Fruit fly (Drosophila melanogaster) whole organism, embryonic: Measurements from ENCODE around the gene CG43333.

Source experiments
- Adf1 ChIP-seq: fragments of 200-800 bp; sonication (Bioruptor generic); IDR thresholded peaks from 2 replicates; pipeline ENCODE4 v1.3.6; 2022; ENCODE audit warnings: missing biosample characterization, missing genetic modification characterization
- Blimp-1 ChIP-seq: fragments of 200-800 bp; sonication (Bioruptor generic); optimal IDR thresholded peaks from 3 replicates; lab custom pipeline; 2018; ENCODE audit warnings: missing biosample characterization, missing genetic modification characterization, mild to moderate bottlenecking, moderate library complexity, missing genetic modification reagents
- CG1024 ChIP-seq: fragments of 200-800 bp; sonication (Bioruptor generic); IDR thresholded peaks from 2 replicates; pipeline ENCODE4 v1.3.6; 2022; ENCODE audit warnings: missing biosample characterization, missing genetic modification characterization
- CG11093 ChIP-seq: fragments of 200-800 bp; sonication (Bioruptor generic); IDR thresholded peaks from 3 replicates; pipeline ENCODE4 v1.3.6; 2022; ENCODE audit warnings: missing biosample characterization, missing genetic modification characterization
- CG12104 ChIP-seq: fragments of 200-800 bp; sonication (Bioruptor generic); optimal IDR thresholded peaks from 3 replicates; lab custom pipeline; 2016; ENCODE audit warnings: missing biosample characterization, missing genetic modification characterization
- CG14710 ChIP-seq: fragments of 200-800 bp; sonication (Bioruptor generic); optimal IDR thresholded peaks from 3 replicates; lab custom pipeline; 2019; ENCODE audit warnings: missing biosample characterization, mild to moderate bottlenecking, missing genetic modification characterization, moderate library complexity
- CG17186 ChIP-seq: fragments of 200-800 bp; sonication (Bioruptor generic); optimal IDR thresholded peaks from 3 replicates; lab custom pipeline; 2017; ENCODE audit warnings: missing biosample characterization, missing genetic modification reagents, missing genetic modification characterization
- CG2199 ChIP-seq: fragments of 200-800 bp; sonication (Bioruptor generic); IDR thresholded peaks from 3 replicates; pipeline ENCODE4 v1.3.6; 2022; ENCODE audit warnings: missing biosample characterization, missing genetic modification characterization
- CG2889 ChIP-seq: fragments of 200-800 bp; sonication (Bioruptor generic); IDR thresholded peaks from 3 replicates; pipeline ENCODE4 v1.3.6; 2022; ENCODE audit warnings: missing biosample characterization, missing genetic modification characterization
- CG34422 ChIP-seq: fragments of 200-800 bp; sonication (Bioruptor generic); IDR thresholded peaks from 3 replicates; pipeline ENCODE4 v1.3.6; 2022; ENCODE audit warnings: missing biosample characterization, missing genetic modification characterization
- CG42726 ChIP-seq: fragments of 200-800 bp; sonication (Bioruptor generic); IDR thresholded peaks from 2 replicates; pipeline ENCODE4 v1.3.6; 2022; ENCODE audit warnings: missing biosample characterization, missing genetic modification characterization; ENCODE audit not compliant: partially characterized antibody
- CG4360 ChIP-seq: fragments of 200-800 bp; sonication (Bioruptor generic); IDR thresholded peaks from 2 replicates; pipeline ENCODE4 v1.3.6; 2022; ENCODE audit warnings: missing biosample characterization, missing genetic modification characterization
- CG5245 ChIP-seq: fragments of 200-800 bp; sonication (Bioruptor generic); optimal IDR thresholded peaks from 3 replicates; lab custom pipeline; 2016; ENCODE audit warnings: missing biosample characterization, missing genetic modification characterization
- CG6254 ChIP-seq: fragments of 200-800 bp; sonication (Bioruptor generic); optimal IDR thresholded peaks from 3 replicates; lab custom pipeline; 2017; ENCODE audit warnings: mild to moderate bottlenecking, missing biosample characterization, missing genetic modification reagents, missing genetic modification characterization
- CG6689 ChIP-seq: fragments of 200-800 bp; sonication (Bioruptor generic); IDR thresholded peaks from 2 replicates; pipeline ENCODE4 v1.3.6; 2022; ENCODE audit warnings: missing biosample characterization, missing genetic modification characterization
- CG7372 ChIP-seq: fragments of 200-800 bp; sonication (Bioruptor generic); IDR thresholded peaks from 2 replicates; pipeline ENCODE4 v1.3.6; 2022; ENCODE audit warnings: missing biosample characterization, missing genetic modification characterization
- CG7987 ChIP-seq: fragments of 200-800 bp; sonication (Bioruptor generic); optimal IDR thresholded peaks from 2 replicates; lab custom pipeline; 2018; ENCODE audit warnings: missing biosample characterization, mild to moderate bottlenecking, missing genetic modification characterization, moderate library complexity
- CTCF ChIP-seq: fragments of 200-800 bp; sonication (Bioruptor generic); optimal IDR thresholded peaks from 2 replicates; lab custom pipeline; 2017; ENCODE audit warnings: missing biosample characterization, mild to moderate bottlenecking, missing genetic modification characterization, moderate library complexity
- Dip2 ChIP-seq: fragments of 200-800 bp; sonication (Bioruptor generic); IDR thresholded peaks from 2 replicates; pipeline ENCODE4 v1.3.6; 2022; ENCODE audit warnings: missing biosample characterization, missing genetic modification characterization
- Dp ChIP-seq: fragments of 200-800 bp; sonication (Bioruptor generic); optimal IDR thresholded peaks from 2 replicates; lab custom pipeline; 2018; ENCODE audit warnings: missing biosample characterization, mild to moderate bottlenecking, missing genetic modification characterization, moderate library complexity
- H2.0 ChIP-seq: fragments of 200-800 bp; sonication (Bioruptor generic); IDR thresholded peaks from 2 replicates; pipeline ENCODE4 v1.3.6; 2022; ENCODE audit warnings: missing biosample characterization, missing genetic modification characterization
- Hr78 ChIP-seq, 2 experiments: fragments of 200-800 bp in 1 of 2; fragments of >200 bp in 1 of 2; sonication (Bioruptor generic) in 1 of 2; optimal IDR thresholded peaks; 2 replicates each; lab custom pipeline; 2017 to 2019; ENCODE audit warnings: missing biosample characterization in 2 of 2, missing genetic modification characterization in 2 of 2, mild to moderate bottlenecking in 1 of 2, moderate library complexity in 1 of 2
- Hsf ChIP-seq: fragments of 200-800 bp; sonication (Bioruptor generic); optimal IDR thresholded peaks from 3 replicates; lab custom pipeline; 2016; ENCODE audit warnings: missing biosample characterization, missing genetic modification characterization
- Optix ChIP-seq: fragments of 200-800 bp; sonication (Bioruptor generic); IDR thresholded peaks from 3 replicates; pipeline ENCODE4 v1.3.6; 2022; ENCODE audit warnings: missing biosample characterization, missing genetic modification characterization
- Tbp ChIP-seq: fragments of >200 bp; optimal IDR thresholded peaks from 2 replicates; lab custom pipeline; 2018; ENCODE audit warnings: missing biosample characterization, missing genetic modification characterization
- abd-A ChIP-seq: fragments of 200-800 bp; sonication (Bioruptor generic); optimal IDR thresholded peaks from 3 replicates; lab custom pipeline; 2019; ENCODE audit warnings: missing biosample characterization, mild to moderate bottlenecking, missing genetic modification characterization, moderate library complexity
- chif ChIP-seq, 2 experiments: fragments of 200-800 bp; sonication (Bioruptor generic); optimal IDR thresholded peaks; 3 replicates each; lab custom pipeline; 2016; ENCODE audit warnings: missing biosample characterization in 2 of 2, missing genetic modification characterization in 2 of 2
- en ChIP-seq: fragments of 200-800 bp; sonication (Bioruptor generic); optimal IDR thresholded peaks from 2 replicates; lab custom pipeline; 2016; ENCODE audit warnings: missing biosample characterization, missing genetic modification characterization
- eve ChIP-seq, 2 experiments: fragments of >200 bp; optimal IDR thresholded peaks; 2 replicates each; lab custom pipeline; 2017; ENCODE audit warnings: missing biosample characterization in 2 of 2, missing genetic modification characterization in 2 of 2
- fd102C ChIP-seq: fragments of 200-800 bp; sonication (Bioruptor generic); optimal IDR thresholded peaks from 2 replicates; lab custom pipeline; 2018; ENCODE audit warnings: missing biosample characterization, mild to moderate bottlenecking, missing genetic modification characterization, moderate library complexity
- fd64A ChIP-seq: fragments of 200-800 bp; sonication (Bioruptor generic); optimal IDR thresholded peaks from 3 replicates; lab custom pipeline; 2018; ENCODE audit warnings: missing biosample characterization, mild to moderate bottlenecking, missing genetic modification characterization
- grau ChIP-seq: fragments of 200-800 bp; optimal IDR thresholded peaks from 3 replicates; lab custom pipeline; 2019; ENCODE audit warnings: missing biosample characterization, mild to moderate bottlenecking, missing genetic modification characterization, moderate library complexity
- lmd ChIP-seq: fragments of 200-800 bp; sonication (Bioruptor generic); IDR thresholded peaks from 2 replicates; pipeline ENCODE4 v1.3.6; 2022; ENCODE audit warnings: missing biosample characterization, missing genetic modification characterization
- lov ChIP-seq, 2 experiments: fragments of 200-800 bp in 1 of 2; fragments of >200 bp in 1 of 2; sonication (Bioruptor generic) in 1 of 2; IDR thresholded peaks in 1 of 2; optimal IDR thresholded peaks in 1 of 2; 2 replicates in 1 of 2; 3 replicates in 1 of 2; pipeline versions ENCODE4 v1.3.6 to Lab custom; 2017 to 2022; ENCODE audit warnings: missing biosample characterization in 1 of 2, missing genetic modification characterization in 1 of 2
- luna ChIP-seq: fragments of 200-800 bp; sonication (Bioruptor generic); optimal IDR thresholded peaks from 2 replicates; lab custom pipeline; 2016; ENCODE audit warnings: missing biosample characterization, missing genetic modification characterization
- nerfin-1 ChIP-seq: fragments of 200-800 bp; sonication (Bioruptor generic); optimal IDR thresholded peaks from 3 replicates; lab custom pipeline; 2019; ENCODE audit warnings: missing biosample characterization, mild to moderate bottlenecking, missing genetic modification characterization, moderate library complexity
- prd ChIP-seq, 3 experiments: fragments of >200 bp in 2 of 3; fragments of 200-800 bp in 1 of 3; sonication (Bioruptor generic) in 1 of 3; optimal IDR thresholded peaks in 2 of 3; IDR thresholded peaks in 1 of 3; 2 replicates in 2 of 3; 3 replicates in 1 of 3; pipeline versions ENCODE4 v1.3.6 to Lab custom; 2017 to 2022; ENCODE audit warnings: missing biosample characterization in 1 of 3, missing genetic modification characterization in 1 of 3
- pzg ChIP-seq: fragments of 200-800 bp; sonication (Bioruptor generic); optimal IDR thresholded peaks from 3 replicates; lab custom pipeline; 2018; ENCODE audit warnings: missing biosample characterization, mild to moderate bottlenecking, missing genetic modification characterization, moderate library complexity
- sd ChIP-seq: fragments of 200-800 bp; sonication (Bioruptor generic); optimal IDR thresholded peaks from 3 replicates; lab custom pipeline; 2018; ENCODE audit warnings: missing biosample characterization, mild to moderate bottlenecking, missing genetic modification characterization, moderate library complexity
- sob ChIP-seq: fragments of 200-800 bp; sonication (Bioruptor generic); IDR thresholded peaks from 2 replicates; pipeline ENCODE4 v1.3.6; 2022; ENCODE audit warnings: missing biosample characterization, missing genetic modification characterization
- sqz ChIP-seq: fragments of 200-800 bp; sonication (Bioruptor generic); optimal IDR thresholded peaks from 3 replicates; lab custom pipeline; 2018; ENCODE audit warnings: missing biosample characterization, mild to moderate bottlenecking, missing genetic modification characterization
- stwl ChIP-seq: fragments of 200-800 bp; sonication (Bioruptor generic); optimal IDR thresholded peaks from 3 replicates; lab custom pipeline; 2018; ENCODE audit warnings: missing biosample characterization, mild to moderate bottlenecking, missing genetic modification characterization, moderate library complexity

Gene CG43333

DNA sequence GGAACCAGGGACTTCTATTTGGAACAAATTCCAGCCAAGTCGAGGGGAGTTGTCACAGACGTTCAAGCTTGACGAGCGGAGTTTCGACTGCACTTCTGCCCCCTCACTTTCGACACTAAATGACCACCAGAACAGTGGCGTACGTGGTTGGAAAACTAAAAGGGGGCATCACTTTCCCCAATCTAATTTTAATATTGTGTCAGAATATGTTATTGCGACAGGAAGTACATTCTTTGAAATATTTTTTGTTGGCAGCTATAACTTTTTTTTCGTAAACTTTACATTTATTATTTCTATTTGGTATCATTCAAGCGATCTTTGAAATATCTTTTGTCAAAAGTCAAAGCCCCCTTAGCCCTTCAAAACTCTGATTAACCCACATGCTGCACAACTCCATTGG is 32.2 kb upstream of the CG43333 start (continued):
- TF ChIP-seq Dp (GFP tag; lab: Kevin White, UChicago), result no peak
- TF ChIP-seq prd (optimal IDR thresholded peaks at IDR 0.05; lab: Kevin White, UChicago), result no peak
- 0 out of 3 replicates have a peak, but pooled peaks have one; percentile 47 for TF ChIP-seq prd (GFP tag; IDR thresholded peaks at IDR 0.05; lab: Robert Waterston, UW)
- TF ChIP-seq CG11093 (GFP tag; lab: Robert Waterston, UW), result no peak
- TF ChIP-seq CG5245 (GFP tag; lab: Kevin White, UChicago), result peak; percentile 20
- no peak for TF ChIP-seq CG12104 (GFP tag; lab: Kevin White, UChicago)
- no peak for TF ChIP-seq fd102C (GFP tag; lab: Kevin White, UChicago)
- TF ChIP-seq CG2889, result no peak
- no peak for TF ChIP-seq CG17186 (GFP tag; lab: Kevin White, UChicago)
- no peak for TF ChIP-seq fd64A (GFP tag; lab: Kevin White, UChicago)
- no peak for TF ChIP-seq sob (GFP tag; lab: Robert Waterston, UW)
- no peak for TF ChIP-seq CG7987 (GFP tag; lab: Kevin White, UChicago)
- no peak for TF ChIP-seq Tbp
- TF ChIP-seq Hsf, result no peak
- TF ChIP-seq CG6689 (GFP tag; lab: Robert Waterston, UW), result no peak
- no peak for TF ChIP-seq H2.0 (GFP tag; lab: Robert Waterston, UW)
- no peak for TF ChIP-seq luna (GFP tag; lab: Kevin White, UChicago)
- TF ChIP-seq CG1024 (GFP tag; lab: Robert Waterston, UW), result no peak
- peak; percentile 33 for TF ChIP-seq grau (tag; lab: Kevin White, UChicago)
- no peak for TF ChIP-seq lmd (GFP tag; lab: Robert Waterston, UW)
- no peak for TF ChIP-seq CG42726 (GFP tag; lab: Robert Waterston, UW)
- no peak for TF ChIP-seq abd-A
- TF ChIP-seq chif (GFP tag; optimal IDR thresholded peaks at IDR 0.05; lab: Kevin White, UChicago), result peak; percentile 4 to 17
- TF ChIP-seq en (GFP tag; lab: Kevin White, UChicago), result no peak

DNA sequence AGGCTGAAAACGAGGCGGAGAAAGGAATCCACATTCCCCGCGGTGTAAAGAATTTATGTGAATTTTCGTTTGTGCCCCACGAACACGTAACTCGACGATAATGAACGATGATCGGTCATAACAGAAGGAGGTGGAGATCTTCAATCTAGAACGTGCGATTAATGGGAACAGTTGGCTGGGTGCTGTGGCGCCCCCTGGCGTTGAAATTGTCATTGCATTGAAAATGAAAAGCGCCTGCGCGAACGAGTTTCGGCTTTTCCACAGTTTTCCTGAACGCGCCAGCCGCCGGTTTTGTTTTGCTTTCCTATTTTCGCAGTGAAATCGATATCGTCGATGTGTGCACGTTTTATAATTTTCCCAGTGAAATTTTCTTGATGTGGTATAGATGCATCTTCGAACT is 30.9 kb upstream of the CG43333 start:
- TF ChIP-seq sd (tag; lab: Kevin White, UChicago) (peak; percentile 55), CG2199 (peak; percentile 32; the same call in 1 of the 3 replicates), CTCF (peak; percentile 90), CG14710 (no peak), grau (tag; lab: Kevin White, UChicago) (no peak), stwl (tag; lab: Kevin White, UChicago) (peak; percentile 23), Dip2 (GFP tag; lab: Robert Waterston, UW) (0 out of 2 replicates have a peak, but pooled peaks have one; percentile 31), CG6254 (GFP tag; lab: Kevin White, UChicago) (no peak)

DNA sequence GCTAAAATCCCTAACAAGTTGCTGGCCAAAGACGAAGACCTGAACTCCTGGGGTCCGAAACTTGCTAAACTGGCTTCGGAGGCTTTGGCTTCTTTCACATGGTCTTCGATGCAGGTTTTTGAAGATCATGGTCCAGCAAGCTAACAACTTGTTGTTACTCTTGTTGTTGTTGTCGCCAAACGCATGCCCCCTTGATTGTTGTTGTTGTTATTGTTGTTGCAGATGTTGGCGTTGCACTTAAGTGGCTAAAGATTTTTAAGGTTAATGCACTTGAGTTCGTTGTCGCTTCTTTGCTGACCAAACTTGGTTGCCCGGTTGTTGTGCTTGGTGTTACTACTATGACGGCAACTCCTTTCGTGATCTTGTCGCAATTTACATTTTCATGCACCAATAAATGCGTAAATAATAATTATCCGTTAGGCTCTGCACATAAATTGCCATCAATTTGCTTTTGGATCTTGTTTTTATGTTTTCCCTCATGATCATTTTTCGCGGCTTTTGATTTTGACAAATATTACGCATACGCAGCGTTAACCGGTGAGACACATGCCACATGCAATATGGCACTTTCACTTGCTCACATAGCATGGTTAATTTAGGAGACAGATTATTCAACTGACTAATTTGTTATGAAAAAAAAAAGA is 27.2 kb upstream of the CG43333 start:
- peak; percentile 58 for TF ChIP-seq CG4360 (GFP tag; lab: Robert Waterston, UW)
- TF ChIP-seq CG7372, result peak; percentile 48; the same call in 1 of the 2 replicates
- TF ChIP-seq nerfin-1 (tag; lab: Kevin White, UChicago), result no peak
- TF ChIP-seq eve (GFP tag; optimal IDR thresholded peaks at IDR 0.05; lab: Kevin White, UChicago), result peak in 1 of 2 experiments; percentile 53
- TF ChIP-seq Adf1 (GFP tag; lab: Robert Waterston, UW), result no peak
- no peak for TF ChIP-seq pzg (GFP tag; lab: Kevin White, UChicago)

DNA sequence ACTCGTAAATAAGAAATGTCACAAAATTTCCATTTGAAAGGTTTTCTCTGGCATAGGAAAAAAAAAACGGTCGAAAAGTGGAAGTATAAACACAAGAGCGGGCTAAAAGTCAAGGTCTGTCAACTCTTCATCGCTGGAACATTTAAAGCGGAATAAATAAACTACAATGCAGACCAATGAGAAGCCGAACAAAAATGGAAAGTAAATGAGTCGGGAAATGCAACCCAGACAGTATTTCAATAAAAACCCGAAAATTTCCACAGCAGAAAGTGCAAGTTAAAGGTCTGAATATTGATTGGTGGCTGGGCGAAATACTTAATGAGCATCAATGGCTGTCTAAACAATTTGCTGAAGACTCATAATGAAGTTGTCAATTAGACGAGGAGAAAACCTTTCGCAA is 26.6 kb upstream of the CG43333 start:
- TF ChIP-seq Blimp-1 (GFP tag; lab: Kevin White, UChicago), result peak; percentile 97
- no peak for TF ChIP-seq Optix (GFP tag; lab: Robert Waterston, UW)
- TF ChIP-seq CG34422 (GFP tag; lab: Robert Waterston, UW), result no peak
- TF ChIP-seq abd-A, result peak; percentile 17
- TF ChIP-seq lov (optimal IDR thresholded peaks at IDR 0.05; lab: Kevin White, UChicago), result no peak
- no peak for TF ChIP-seq lov (GFP tag; IDR thresholded peaks at IDR 0.05; lab: Robert Waterston, UW)
- peak in 1 of 2 experiments; percentile 30 for TF ChIP-seq eve (GFP tag; optimal IDR thresholded peaks at IDR 0.05; lab: Kevin White, UChicago)
- peak in 1 of 2 experiments; percentile 46 for TF ChIP-seq Hr78 (GFP tag; optimal IDR thresholded peaks at IDR 0.05; lab: Kevin White, UChicago)
- TF ChIP-seq sqz, result peak; percentile 69
